Fruit fly (Drosophila melanogaster): ENCODE measurements around the gene Hmgcl.

dm6 chr2L:6968013-6968517 lies 7.9 kb downstream of the Hmgcl start:
- TF ChIP-seq pan (optimal IDR thresholded peaks at IDR 0.05) = peak; percentile 89
- TF ChIP-seq CG8478 (optimal IDR thresholded peaks at IDR 0.05) = no peak
- no peak for TF ChIP-seq psq (optimal IDR thresholded peaks at IDR 0.05)
- no peak for TF ChIP-seq usp (GFP tag; optimal IDR thresholded peaks at IDR 0.05)
- no peak for TF ChIP-seq Dll (optimal IDR thresholded peaks at IDR 0.05)
- no peak for TF ChIP-seq EcR (GFP tag; optimal IDR thresholded peaks at IDR 0.05)

Measured in whole organism.